Worm (Caenorhabditis elegans) whole organism, L1 larva: Measurements from ENCODE around the gene F59B8.1.

ENCODE experiments used
- C04F5.9 ChIP-seq: sonication (generic microtip); optimal IDR thresholded peaks from 2 replicates; lab custom pipeline; 2016; ENCODE audit warnings: missing genetic modification characterization, missing compliant biosample characterization
- C16A3.4 ChIP-seq: fragments of 150-350 bp; optimal IDR thresholded peaks from 2 replicates; lab custom pipeline; 2014; ENCODE audit warnings: missing biosample characterization, missing genetic modification characterization
- C34B4.2 ChIP-seq: sonication (generic microtip); optimal IDR thresholded peaks from 2 replicates; lab custom pipeline; 2017; ENCODE audit warnings: mild to moderate bottlenecking, missing genetic modification characterization, missing compliant biosample characterization
- F16B12.6 ChIP-seq: fragments of 150-350 bp; optimal IDR thresholded peaks from 2 replicates; lab custom pipeline; 2014; ENCODE audit warnings: missing biosample characterization, missing genetic modification characterization
- alr-1 ChIP-seq: fragments of 200-800 bp; sonication (Bioruptor generic); optimal IDR thresholded peaks from 2 replicates; lab custom pipeline; 2018; ENCODE audit warnings: borderline replicate concordance, mild to moderate bottlenecking, missing genetic modification characterization, missing compliant biosample characterization
- aly-2 ChIP-seq: fragments of 150-350 bp; optimal IDR thresholded peaks from 2 replicates; lab custom pipeline; 2014; ENCODE audit warnings: missing biosample characterization, missing genetic modification characterization
- ama-1 ChIP-seq: fragments of 150-350 bp; optimal IDR thresholded peaks from 2 replicates; lab custom pipeline; 2014
- blmp-1 ChIP-seq: fragments of 150-350 bp; optimal IDR thresholded peaks from 2 replicates; lab custom pipeline; 2014; ENCODE audit warnings: missing biosample characterization, missing genetic modification characterization
- ceh-63 ChIP-seq: fragments of 200-800 bp; sonication (Bioruptor generic); optimal IDR thresholded peaks from 2 replicates; lab custom pipeline; 2018; ENCODE audit warnings: mild to moderate bottlenecking, missing genetic modification characterization, missing compliant biosample characterization
- ceh-82 ChIP-seq, 3 experiments: fragments of 150-350 bp in 1 of 3; sonication (generic microtip) in 2 of 3; optimal IDR thresholded peaks; 2 replicates each; lab custom pipeline; 2014 to 2017; ENCODE audit warnings: missing biosample characterization in 3 of 3, missing genetic modification characterization in 3 of 3
- ceh-88 ChIP-seq: fragments of 200-800 bp; sonication (Bioruptor generic); IDR thresholded peaks from 2 replicates; pipeline ENCODE4 v1.3.6; 2022; ENCODE audit warnings: missing genetic modification characterization, missing compliant biosample characterization
- dpl-1 ChIP-seq, 3 experiments: fragments of 150-350 bp in 2 of 3; sonication (generic microtip) in 1 of 3; optimal IDR thresholded peaks; 2 replicates each; lab custom pipeline; 2014 to 2017; ENCODE audit warnings: missing biosample characterization in 3 of 3, missing genetic modification characterization in 3 of 3, missing genetic modification reagents in 3 of 3
- efl-1 ChIP-seq, 4 experiments: fragments of 150-350 bp; optimal IDR thresholded peaks in 3 of 4; peaks in 1 of 4; 1 replicate in 1 of 4; 2 replicates in 3 of 4; lab custom pipeline; 2014; ENCODE audit warnings: missing biosample characterization in 2 of 4, missing genetic modification characterization in 2 of 4, missing genetic modification reagents in 2 of 4
- egl-27 ChIP-seq, 2 experiments: fragments of 150-350 bp in 1 of 2; sonication (generic microtip); optimal IDR thresholded peaks; 3 replicates each; lab custom pipeline; 2017 to 2018; ENCODE audit warnings: missing biosample characterization in 2 of 2, missing genetic modification characterization in 2 of 2, missing genetic modification reagents in 2 of 2
- elt-3 ChIP-seq, 6 experiments: fragments of 150-350 bp in 1 of 6; sonication (generic microtip); optimal IDR thresholded peaks; 2 replicates each; lab custom pipeline; 2017 to 2018; ENCODE audit warnings: missing biosample characterization in 6 of 6, missing genetic modification characterization in 6 of 6, inconsistent platforms in 1 of 6
- ets-5 ChIP-seq: fragments of 200-800 bp; sonication (Bioruptor generic); IDR thresholded peaks from 2 replicates; pipeline ENCODE4 v1.3.6; 2022; ENCODE audit warnings: missing genetic modification characterization, missing compliant biosample characterization
- fkh-4 ChIP-seq: sonication (generic microtip); optimal IDR thresholded peaks from 2 replicates; lab custom pipeline; 2016; ENCODE audit warnings: missing compliant biosample characterization, missing genetic modification characterization, borderline replicate concordance
- fkh-8 ChIP-seq: sonication (generic microtip); optimal IDR thresholded peaks from 2 replicates; lab custom pipeline; 2016; ENCODE audit warnings: mild to moderate bottlenecking, missing genetic modification characterization, missing compliant biosample characterization
- fos-1 ChIP-seq: fragments of 150-350 bp; optimal IDR thresholded peaks from 2 replicates; lab custom pipeline; 2014; ENCODE audit warnings: missing biosample characterization, missing genetic modification characterization
- hlh-17 ChIP-seq: fragments of 200-800 bp; sonication (Bioruptor generic); optimal IDR thresholded peaks from 2 replicates; lab custom pipeline; 2018; ENCODE audit warnings: missing genetic modification characterization, mild to moderate bottlenecking, missing compliant biosample characterization, moderate library complexity, borderline replicate concordance
- isw-1 ChIP-seq: fragments of 200-800 bp; sonication (Bioruptor generic); IDR thresholded peaks from 2 replicates; pipeline ENCODE4 v1.3.6; 2022; ENCODE audit warnings: missing genetic modification characterization, missing compliant biosample characterization
- lin-13 ChIP-seq: fragments of 150-350 bp; optimal IDR thresholded peaks from 2 replicates; lab custom pipeline; 2014; ENCODE audit warnings: missing biosample characterization, missing genetic modification reagents, missing genetic modification characterization
- lin-14 ChIP-seq: fragments of 200-800 bp; sonication (Bioruptor generic); optimal IDR thresholded peaks from 2 replicates; lab custom pipeline; 2018; ENCODE audit warnings: mild to moderate bottlenecking, missing genetic modification characterization, moderate library complexity, missing compliant biosample characterization
- lin-35 ChIP-seq, 2 experiments: fragments of 150-350 bp; optimal IDR thresholded peaks; 2 replicates each; lab custom pipeline; 2014; ENCODE audit warnings: missing biosample characterization in 2 of 2, missing genetic modification characterization in 2 of 2, missing genetic modification reagents in 2 of 2
- lin-39 ChIP-seq: fragments of 150-350 bp; optimal IDR thresholded peaks from 2 replicates; lab custom pipeline; 2014; ENCODE audit warnings: missing biosample characterization, missing genetic modification reagents, missing genetic modification characterization
- lir-3 ChIP-seq: sonication (generic microtip); optimal IDR thresholded peaks from 2 replicates; lab custom pipeline; 2016; ENCODE audit warnings: mild to moderate bottlenecking, missing genetic modification characterization, moderate library complexity, missing compliant biosample characterization; ENCODE audit not compliant: poor library complexity
- lsy-2 ChIP-seq, 2 experiments: fragments of 150-350 bp; optimal IDR thresholded peaks; 2 replicates each; lab custom pipeline; 2014; ENCODE audit warnings: missing biosample characterization in 2 of 2, missing genetic modification characterization in 2 of 2
- mab-9 ChIP-seq: fragments of 200-800 bp; sonication (Bioruptor generic); IDR thresholded peaks from 2 replicates; pipeline ENCODE4 v1.3.6; 2022; ENCODE audit warnings: missing genetic modification reagents, missing genetic modification characterization, missing compliant biosample characterization
- mep-1 ChIP-seq: fragments of 150-350 bp; optimal IDR thresholded peaks from 2 replicates; lab custom pipeline; 2014; ENCODE audit warnings: missing biosample characterization, missing genetic modification characterization
- nhr-19 ChIP-seq: fragments of 200-800 bp; sonication (Bioruptor generic); conservative IDR thresholded peaks from 2 replicates; pipeline ENCODE4 v1.3.6; 2022; ENCODE audit warnings: missing genetic modification characterization, missing compliant biosample characterization
- nhr-20 ChIP-seq: sonication (generic microtip); optimal IDR thresholded peaks from 2 replicates; lab custom pipeline; 2016; ENCODE audit warnings: mild to moderate bottlenecking, missing genetic modification characterization, missing compliant biosample characterization
- nhr-47 ChIP-seq: sonication (generic microtip); optimal IDR thresholded peaks from 2 replicates; lab custom pipeline; 2016; ENCODE audit warnings: mild to moderate bottlenecking, missing genetic modification characterization, moderate library complexity, missing compliant biosample characterization
- nhr-77 ChIP-seq: fragments of 150-350 bp; optimal IDR thresholded peaks from 2 replicates; lab custom pipeline; 2014; ENCODE audit warnings: missing biosample characterization, missing genetic modification characterization
- nhr-85 ChIP-seq: sonication (generic microtip); peaks from one replicate; lab custom pipeline; 2016; ENCODE audit warnings: missing genetic modification characterization, inconsistent platforms, missing compliant biosample characterization
- nhr-90 ChIP-seq: sonication (generic microtip); optimal IDR thresholded peaks from 2 replicates; lab custom pipeline; 2016; ENCODE audit warnings: mild to moderate bottlenecking, missing genetic modification characterization, missing compliant biosample characterization; ENCODE audit not compliant: poor library complexity
- pqm-1 ChIP-seq: sonication (generic microtip); optimal IDR thresholded peaks from 3 replicates; lab custom pipeline; 2017; ENCODE audit warnings: missing biosample characterization, missing genetic modification characterization
- rnt-1 ChIP-seq: sonication (generic microtip); optimal IDR thresholded peaks from 2 replicates; lab custom pipeline; 2016; ENCODE audit warnings: mild to moderate bottlenecking, missing genetic modification characterization, moderate library complexity, missing compliant biosample characterization
- snpc-4 ChIP-seq: fragments of 150-350 bp; optimal IDR thresholded peaks from 2 replicates; lab custom pipeline; 2014; ENCODE audit warnings: missing biosample characterization, missing genetic modification characterization
- snu-23 ChIP-seq: sonication (generic microtip); optimal IDR thresholded peaks from 2 replicates; lab custom pipeline; 2016; ENCODE audit warnings: missing genetic modification characterization, missing compliant biosample characterization
- sox-4 ChIP-seq: sonication (generic microtip); optimal IDR thresholded peaks from 2 replicates; lab custom pipeline; 2016; ENCODE audit warnings: missing genetic modification characterization, missing compliant biosample characterization
- sptf-1 ChIP-seq: fragments of 150-350 bp; optimal IDR thresholded peaks from 2 replicates; lab custom pipeline; 2014; ENCODE audit warnings: missing biosample characterization, missing genetic modification characterization
- swsn-7 ChIP-seq: sonication (generic microtip); optimal IDR thresholded peaks from 2 replicates; lab custom pipeline; 2016; ENCODE audit warnings: missing genetic modification characterization, missing compliant biosample characterization
- tbx-2 ChIP-seq: sonication (generic microtip); optimal IDR thresholded peaks from 2 replicates; lab custom pipeline; 2016; ENCODE audit warnings: missing genetic modification characterization, missing compliant biosample characterization
- unc-86 ChIP-seq: sonication (generic microtip); optimal IDR thresholded peaks from 2 replicates; lab custom pipeline; 2016; ENCODE audit warnings: missing genetic modification characterization, missing compliant biosample characterization
- xbp-1 ChIP-seq: sonication (generic microtip); optimal IDR thresholded peaks from 2 replicates; lab custom pipeline; 2016; ENCODE audit warnings: missing genetic modification characterization, missing compliant biosample characterization
- ztf-4 ChIP-seq: fragments of 150-350 bp; optimal IDR thresholded peaks from 2 replicates; lab custom pipeline; 2014; ENCODE audit warnings: missing biosample characterization, missing genetic modification characterization

Gene F59B8.1

ce11 chrIV:9451816-9452215 lies 23.8 kb downstream of the F59B8.1 start:
- no peak for TF ChIP-seq fos-1 (tag; lab: Kevin White, UChicago)
- no peak for TF ChIP-seq fkh-8 (tag; lab: Kevin White, UChicago)
- no peak for TF ChIP-seq ets-5 (GFP tag; lab: Robert Waterston, UW)
- TF ChIP-seq alr-1 (tag; lab: Kevin White, UChicago), result no peak
- TF ChIP-seq lin-35 (GFP tag; optimal IDR thresholded peaks at IDR 0.05; lab: Kevin White, UChicago), result no peak
- TF ChIP-seq, all 84 proteins: peak for 0

- TF ChIP-seq aly-2 (no peak), dpl-1 (GFP tag; optimal IDR thresholded peaks at IDR 0.05; lab: Kevin White, UChicago) (no peak), ama-1 (lab: Kevin White, UChicago) (no peak), ceh-63 (no peak), fkh-8 (tag; lab: Kevin White, UChicago) (no peak), snu-23 (GFP tag; lab: Kevin White, UChicago) (no peak), fkh-4 (no peak), swsn-7 (tag; lab: Kevin White, UChicago) (no peak), mab-9 (GFP tag; lab: Robert Waterston, UW) (no peak), rnt-1 (tag; lab: Kevin White, UChicago) (no peak), sox-4 (no peak), pqm-1 (tag; lab: Kevin White, UChicago) (no peak), ceh-88 (no peak), nhr-20 (no peak), C34B4.2 (tag; lab: Kevin White, UChicago) (no peak), hlh-17 (no peak)
Observed at ce11 chrIV:9457400-9457799, 29.3 kb downstream of the F59B8.1 start, which contains the start of gene cutl-17. cutl-17 (minus strand) TSS chrIV:9457500.

ce11 chrIV:9459224-9459781 lies 31.2 kb downstream of the F59B8.1 start, which contains the start of gene copb-2:
copb-2 (plus strand) TSS chrIV:9459731.
- TF ChIP-seq lir-3 (tag; lab: Kevin White, UChicago) (no peak), ama-1 (lab: Kevin White, UChicago) (no peak), nhr-85 (tag; lab: Kevin White, UChicago) (peak; percentile 63), lin-35 (GFP tag; optimal IDR thresholded peaks at IDR 0.05; lab: Kevin White, UChicago) (peak; percentile 71 to 76), snpc-4 (tag; lab: Kevin White, UChicago) (peak; percentile 87), dpl-1 (GFP tag; optimal IDR thresholded peaks at IDR 0.05; lab: Kevin White, UChicago) (peak; percentile 40 to 74 (median 63)), ztf-4 (tag; lab: Kevin White, UChicago) (no peak), egl-27 (tag; optimal IDR thresholded peaks at IDR 0.05; lab: Kevin White, UChicago) (no peak), C04F5.9 (tag; lab: Kevin White, UChicago) (peak; percentile 21), nhr-20 (peak; percentile 59), nhr-19 (no peak; the same call in none of the 2 replicates), blmp-1 (tag; lab: Kevin White, UChicago) (peak; percentile 43), mep-1 (tag; lab: Kevin White, UChicago) (peak; percentile 82), lin-13 (GFP tag; lab: Kevin White, UChicago) (peak; percentile 49), nhr-90 (peak; percentile 25), nhr-47 (peak; percentile 67), isw-1 (GFP tag; lab: Robert Waterston, UW) (peak; percentile 45), lsy-2 (tag; optimal IDR thresholded peaks at IDR 0.05; lab: Kevin White, UChicago) (peak; percentile 71 to 82), snu-23 (GFP tag; lab: Kevin White, UChicago) (peak; percentile 72), efl-1 (optimal IDR thresholded peaks at IDR 0.05; lab: Kevin White, UChicago) (peak; percentile 78 to 83), efl-1 (GFP tag; optimal IDR thresholded peaks at IDR 0.05 in 1 of 2; lab: Kevin White, UChicago) (peak; percentile 67 to 94), hlh-17 (no peak), rnt-1 (tag; lab: Kevin White, UChicago) (peak; percentile 64), swsn-7 (tag; lab: Kevin White, UChicago) (peak; percentile 61), alr-1 (tag; lab: Kevin White, UChicago) (no peak), nhr-77 (tag; lab: Kevin White, UChicago) (peak; percentile 5), elt-3 (tag; optimal IDR thresholded peaks at IDR 0.05; lab: Kevin White, UChicago) (peak in 1 of 6 experiments; percentile 10), lin-39 (tag; lab: Kevin White, UChicago) (peak; percentile 21), unc-86 (tag; lab: Kevin White, UChicago) (peak; percentile 34), lin-14 (GFP tag; lab: Kevin White, UChicago) (peak; percentile 93), tbx-2 (tag; lab: Kevin White, UChicago) (peak; percentile 40), C16A3.4 (tag; lab: Kevin White, UChicago) (peak; percentile 48), sptf-1 (no peak), F16B12.6 (tag; lab: Kevin White, UChicago) (peak; percentile 42), xbp-1 (tag; lab: Kevin White, UChicago) (peak; percentile 65), ets-5 (GFP tag; lab: Robert Waterston, UW) (no peak), ceh-82 (tag; optimal IDR thresholded peaks at IDR 0.05; lab: Kevin White, UChicago) (peak in 2 of 3 experiments; percentile 39 to 57)
